Worm (Caenorhabditis elegans): Measurements from ENCODE around the gene Y14H12A.2.

Y14H12A.2 gene

DNA sequence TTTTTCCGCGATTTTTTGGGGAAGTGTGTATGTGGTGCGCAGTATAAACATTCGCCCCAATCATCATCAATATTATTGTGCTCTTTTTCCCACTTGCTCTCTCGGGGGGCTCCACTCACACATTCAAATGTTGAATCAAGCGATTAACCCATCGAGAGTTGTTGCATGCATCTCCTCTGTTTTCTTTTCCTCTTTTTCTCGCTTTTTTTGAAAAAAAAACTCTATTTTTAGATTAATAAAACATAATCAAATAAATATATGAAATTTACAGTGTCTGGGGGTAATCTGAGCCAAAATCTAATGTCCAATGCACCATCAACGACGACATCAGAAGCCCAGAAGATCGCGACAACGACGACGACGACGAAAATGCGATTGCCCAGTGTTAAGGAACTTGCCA lies 15.1 kb upstream of the Y14H12A.2 start, which contains the start of gene ephx-1:
ephx-1 (plus strand) TSS at position 301 of the 400 bp plus-strand sequence.
- TF ChIP-seq ama-1 (optimal IDR thresholded peaks at IDR 0.05) (no peak), pes-1 (GFP tag; IDR thresholded peaks at IDR 0.05) (no peak), aly-1 (tag; optimal IDR thresholded peaks at IDR 0.05) (no peak), scrt-1 (GFP tag; IDR thresholded peaks at IDR 0.05) (no peak), ceh-13 (GFP tag; optimal IDR thresholded peaks at IDR 0.05) (no peak), F13C5.2 (tag; optimal IDR thresholded peaks at IDR 0.05) (no peak), tra-4 (tag; optimal IDR thresholded peaks at IDR 0.05) (no peak), ets-7 (tag; optimal IDR thresholded peaks at IDR 0.05) (no peak), B0310.2 (tag; optimal IDR thresholded peaks at IDR 0.05) (no peak), tbx-37 (GFP tag; conservative IDR thresholded peaks at IDR 0.05) (no peak), flt-1 (GFP tag; IDR thresholded peaks at IDR 0.05) (no peak), ceh-36 (tag; optimal IDR thresholded peaks at IDR 0.05) (no peak), hnd-1 (tag; optimal IDR thresholded peaks at IDR 0.05) (no peak), hmg-4 (GFP tag; optimal IDR thresholded peaks at IDR 0.05) (no peak), hmbx-1 (tag; optimal IDR thresholded peaks at IDR 0.05) (no peak), sea-1 (GFP tag; conservative IDR thresholded peaks at IDR 0.05) (no peak)

DNA sequence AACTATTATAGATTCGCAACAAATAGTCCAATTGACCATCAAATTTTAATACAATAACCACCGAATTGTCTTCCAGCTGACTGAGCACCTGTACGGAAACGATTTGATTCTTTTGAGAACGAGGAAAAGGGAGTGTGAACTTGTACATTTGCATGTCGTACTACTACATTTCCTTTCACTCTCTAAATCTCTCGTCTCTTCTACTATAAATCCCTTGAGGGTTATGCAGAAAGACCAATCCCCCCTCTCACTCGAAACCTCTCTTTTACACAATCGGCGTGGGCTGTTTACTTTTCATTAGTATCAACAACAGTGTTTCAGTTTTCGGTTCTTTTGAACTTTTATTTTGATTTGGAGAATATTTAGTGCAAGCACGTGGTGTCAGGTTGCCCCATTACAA lies 12.7 kb upstream of the Y14H12A.2 start:
- TF ChIP-seq hmbx-1 (tag; optimal IDR thresholded peaks at IDR 0.05) (no peak), tra-4 (tag; optimal IDR thresholded peaks at IDR 0.05) (no peak), hmg-4 (GFP tag; optimal IDR thresholded peaks at IDR 0.05) (no peak), aly-1 (tag; optimal IDR thresholded peaks at IDR 0.05) (no peak), B0310.2 (tag; optimal IDR thresholded peaks at IDR 0.05) (no peak), ceh-13 (GFP tag; optimal IDR thresholded peaks at IDR 0.05) (no peak)

DNA sequence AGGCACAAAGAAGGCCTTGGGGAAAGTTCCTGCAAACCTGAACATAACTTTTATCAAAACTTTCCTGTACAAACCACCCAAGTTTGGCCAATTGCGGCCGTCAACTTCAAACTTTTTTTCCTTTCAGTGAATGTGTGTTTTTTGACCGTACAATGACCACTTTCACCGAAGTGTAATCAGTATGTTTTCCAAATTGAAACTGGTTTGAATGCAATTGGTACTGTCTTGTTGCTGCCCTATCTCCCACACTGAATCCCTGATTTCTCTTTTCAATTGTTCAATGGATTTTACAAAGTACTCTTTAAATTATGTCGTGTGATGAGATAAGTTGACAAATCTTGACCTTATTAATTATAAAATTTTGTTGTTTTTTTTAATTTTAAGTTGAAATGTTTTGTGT lies 11.0 kb upstream of the Y14H12A.2 start:
- TF ChIP-seq flt-1 (GFP tag; IDR thresholded peaks at IDR 0.05) (no peak), scrt-1 (GFP tag; IDR thresholded peaks at IDR 0.05) (no peak), F13C5.2 (tag; optimal IDR thresholded peaks at IDR 0.05) (no peak), tbx-37 (GFP tag; conservative IDR thresholded peaks at IDR 0.05) (no peak), tbx-11 (GFP tag; IDR thresholded peaks at IDR 0.05) (no peak), ets-7 (tag; optimal IDR thresholded peaks at IDR 0.05) (no peak), B0310.2 (tag; optimal IDR thresholded peaks at IDR 0.05) (no peak), hnd-1 (tag; optimal IDR thresholded peaks at IDR 0.05) (no peak), ceh-13 (GFP tag; optimal IDR thresholded peaks at IDR 0.05) (no peak), aly-1 (tag; optimal IDR thresholded peaks at IDR 0.05) (no peak), ama-1 (optimal IDR thresholded peaks at IDR 0.05) (no peak)

DNA sequence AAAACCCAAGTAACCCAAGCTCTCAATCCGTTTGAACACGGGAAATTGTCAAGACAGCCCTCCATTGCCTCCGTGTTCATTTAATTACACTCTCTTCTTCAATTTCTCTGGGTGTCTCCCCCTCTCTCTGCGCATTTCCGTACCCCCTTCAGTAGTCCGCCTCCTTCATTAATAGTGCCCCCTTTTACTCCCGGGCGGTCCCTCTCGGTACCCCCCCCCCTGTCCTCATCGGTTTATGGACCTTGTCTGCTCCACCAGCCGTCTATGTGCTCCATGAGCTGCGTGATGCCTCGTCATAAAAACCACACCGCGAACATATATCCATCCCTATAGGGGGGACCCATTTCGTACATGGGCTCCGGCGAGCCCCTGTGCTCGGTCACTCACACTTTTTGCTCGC lies 10.1 kb upstream of the Y14H12A.2 start:
- no peak for TF ChIP-seq tra-4 (tag; optimal IDR thresholded peaks at IDR 0.05)
- TF ChIP-seq ets-7 (tag; optimal IDR thresholded peaks at IDR 0.05): no peak
- TF ChIP-seq F13C5.2 (tag; optimal IDR thresholded peaks at IDR 0.05): peak; percentile 25
- TF ChIP-seq hmg-4 (GFP tag; optimal IDR thresholded peaks at IDR 0.05): peak; percentile 54
- peak; percentile 63; the same call in 1 of the 2 replicates for TF ChIP-seq scrt-1 (GFP tag; IDR thresholded peaks at IDR 0.05)

DNA sequence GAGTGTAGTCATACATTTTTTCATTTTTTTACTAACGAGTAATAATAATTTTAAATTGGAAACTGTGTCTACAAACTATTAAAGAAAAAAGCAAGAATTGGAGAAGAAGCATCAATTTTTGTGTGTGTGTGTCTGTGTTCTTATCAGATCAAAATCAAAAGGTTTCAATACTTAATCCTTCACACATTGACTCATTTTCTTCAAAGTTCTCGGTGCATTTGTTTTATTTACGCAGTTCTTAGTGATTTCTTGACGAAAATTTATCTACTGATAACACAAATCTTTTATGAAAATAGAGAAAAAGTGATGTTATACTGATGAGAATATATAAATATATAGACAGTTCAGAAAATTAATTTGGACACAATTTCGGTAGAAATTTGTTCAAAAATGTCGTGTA lies 6.5 kb upstream of the Y14H12A.2 start, which contains the start of gene clc-22:
clc-22 (minus strand) TSS at position 71 of the 400 bp plus-strand sequence.
- no peak for TF ChIP-seq ets-7 (tag; optimal IDR thresholded peaks at IDR 0.05)
- TF ChIP-seq tbx-37 (GFP tag; conservative IDR thresholded peaks at IDR 0.05): no peak
- TF ChIP-seq F13C5.2 (tag; optimal IDR thresholded peaks at IDR 0.05): no peak
- no peak for TF ChIP-seq tbx-11 (GFP tag; IDR thresholded peaks at IDR 0.05)
- TF ChIP-seq sea-1 (GFP tag; conservative IDR thresholded peaks at IDR 0.05): no peak
- no peak for TF ChIP-seq pes-1 (GFP tag; IDR thresholded peaks at IDR 0.05)
- no peak for TF ChIP-seq aly-1 (tag; optimal IDR thresholded peaks at IDR 0.05)
- TF ChIP-seq ceh-13 (GFP tag; optimal IDR thresholded peaks at IDR 0.05): no peak
- no peak for TF ChIP-seq scrt-1 (GFP tag; IDR thresholded peaks at IDR 0.05)
- TF ChIP-seq B0310.2 (tag; optimal IDR thresholded peaks at IDR 0.05): no peak
- TF ChIP-seq hmg-4 (GFP tag; optimal IDR thresholded peaks at IDR 0.05): no peak
- TF ChIP-seq flt-1 (GFP tag; IDR thresholded peaks at IDR 0.05): no peak
- TF ChIP-seq tra-4 (tag; optimal IDR thresholded peaks at IDR 0.05): no peak
- TF ChIP-seq hnd-1 (tag; optimal IDR thresholded peaks at IDR 0.05): no peak
- no peak for TF ChIP-seq ama-1 (optimal IDR thresholded peaks at IDR 0.05)
- TF ChIP-seq ceh-36 (tag; optimal IDR thresholded peaks at IDR 0.05): no peak
- no peak for TF ChIP-seq hmbx-1 (tag; optimal IDR thresholded peaks at IDR 0.05)

DNA sequence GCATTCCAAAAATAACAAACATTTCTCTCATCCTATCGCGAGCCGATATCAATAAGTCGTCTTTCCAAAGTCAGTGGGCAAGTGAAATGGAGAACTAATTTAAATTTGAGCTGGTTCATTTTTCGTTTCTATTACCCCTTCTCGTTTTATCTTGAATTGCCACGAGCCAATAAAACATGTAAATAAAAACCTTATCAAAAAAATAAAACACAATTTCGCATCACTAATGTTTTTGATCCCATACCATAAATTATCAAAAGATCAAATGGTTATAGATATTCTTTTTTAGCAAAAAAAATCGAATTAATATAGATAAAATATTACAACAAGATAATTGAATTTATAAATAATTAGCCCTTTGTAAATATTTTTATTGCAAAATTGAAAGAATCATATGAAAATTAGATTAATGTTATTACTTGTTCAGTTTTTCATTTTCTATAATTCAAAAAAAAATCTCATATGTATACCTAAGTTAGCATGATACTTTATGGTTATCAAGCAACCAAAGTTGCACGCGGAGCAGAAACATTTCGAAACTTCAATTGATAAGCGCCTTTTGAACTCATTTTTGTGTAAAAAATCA lies 3.3 kb upstream of the Y14H12A.2 start, which contains the start of gene Y14H12A.1:
Y14H12A.1 (plus strand) TSS at position 536 of the 586 bp plus-strand sequence.
- no peak for TF ChIP-seq B0310.2 (tag; optimal IDR thresholded peaks at IDR 0.05)
- TF ChIP-seq pes-1 (GFP tag; IDR thresholded peaks at IDR 0.05): no peak
- no peak for TF ChIP-seq flt-1 (GFP tag; IDR thresholded peaks at IDR 0.05)
- TF ChIP-seq sea-1 (GFP tag; conservative IDR thresholded peaks at IDR 0.05): no peak
- TF ChIP-seq tra-4 (tag; optimal IDR thresholded peaks at IDR 0.05): no peak
- no peak for TF ChIP-seq scrt-1 (GFP tag; IDR thresholded peaks at IDR 0.05)

DNA sequence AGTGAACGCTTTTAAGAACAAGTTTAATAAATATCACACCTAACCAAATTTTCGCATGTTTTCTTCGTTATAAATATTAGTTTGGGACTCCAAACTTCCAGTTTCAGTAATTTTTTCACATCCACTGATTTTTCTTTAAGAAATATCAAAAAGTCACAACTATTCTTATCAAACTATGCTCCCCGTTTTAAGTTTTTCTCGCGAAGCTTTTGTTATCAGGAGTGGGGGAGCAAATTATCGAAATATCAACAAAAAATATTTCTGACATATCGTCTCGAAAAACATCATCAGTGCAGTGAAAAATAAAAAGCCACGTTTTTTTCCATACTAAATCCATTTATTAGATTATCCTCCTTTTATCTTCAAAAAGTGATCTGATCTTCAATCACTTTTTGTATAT lies 2.6 kb upstream of the Y14H12A.2 start:
- TF ChIP-seq ceh-36 (tag; optimal IDR thresholded peaks at IDR 0.05) (no peak), ceh-13 (GFP tag; optimal IDR thresholded peaks at IDR 0.05) (no peak), hnd-1 (tag; optimal IDR thresholded peaks at IDR 0.05) (no peak), scrt-1 (GFP tag; IDR thresholded peaks at IDR 0.05) (no peak), flt-1 (GFP tag; IDR thresholded peaks at IDR 0.05) (no peak), F13C5.2 (tag; optimal IDR thresholded peaks at IDR 0.05) (no peak), tra-4 (tag; optimal IDR thresholded peaks at IDR 0.05) (no peak), hmg-4 (GFP tag; optimal IDR thresholded peaks at IDR 0.05) (no peak), sea-1 (GFP tag; conservative IDR thresholded peaks at IDR 0.05) (no peak), aly-1 (tag; optimal IDR thresholded peaks at IDR 0.05) (no peak), pes-1 (GFP tag; IDR thresholded peaks at IDR 0.05) (no peak)

DNA sequence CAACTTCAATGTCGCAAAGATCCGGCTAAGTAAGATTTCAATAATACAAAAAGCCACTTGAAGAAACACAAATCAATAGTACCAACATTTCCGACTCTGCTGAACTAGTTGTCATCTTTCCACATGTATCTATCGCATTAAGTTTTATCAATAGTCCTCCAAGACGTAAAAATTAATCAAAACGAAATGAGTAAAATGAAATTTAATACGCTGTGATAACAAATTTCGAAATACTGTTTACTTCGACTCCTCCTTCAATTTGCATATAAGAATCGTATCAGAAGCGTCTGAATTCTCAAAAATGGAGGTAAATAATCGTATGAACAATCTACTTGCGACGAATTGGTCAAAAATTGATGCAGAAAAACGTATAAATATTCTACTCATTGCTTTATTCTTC lies 1.2 kb upstream of the Y14H12A.2 start:
- TF ChIP-seq hnd-1 (tag; optimal IDR thresholded peaks at IDR 0.05) (no peak), ceh-13 (GFP tag; optimal IDR thresholded peaks at IDR 0.05) (no peak), hmg-4 (GFP tag; optimal IDR thresholded peaks at IDR 0.05) (no peak), B0310.2 (tag; optimal IDR thresholded peaks at IDR 0.05) (no peak), ets-7 (tag; optimal IDR thresholded peaks at IDR 0.05) (no peak), tra-4 (tag; optimal IDR thresholded peaks at IDR 0.05) (no peak), aly-1 (tag; optimal IDR thresholded peaks at IDR 0.05) (no peak), ama-1 (optimal IDR thresholded peaks at IDR 0.05) (no peak), flt-1 (GFP tag; IDR thresholded peaks at IDR 0.05) (no peak), hmbx-1 (tag; optimal IDR thresholded peaks at IDR 0.05) (no peak), scrt-1 (GFP tag; IDR thresholded peaks at IDR 0.05) (no peak), ceh-36 (tag; optimal IDR thresholded peaks at IDR 0.05) (no peak), tbx-11 (GFP tag; IDR thresholded peaks at IDR 0.05) (no peak), sea-1 (GFP tag; conservative IDR thresholded peaks at IDR 0.05) (no peak)
